Worm (Caenorhabditis elegans): ENCODE measurements around the gene ubc-7.
A peak's percentile ranks its signal among the peaks of the same experiment; 100 is the strongest.

Gene ubc-7

ce11 chrIII:9620148-9620547 lies 10.8 kb downstream of the ubc-7 start (continued):
- TF ChIP-seq C34F6.9 (tag; optimal IDR thresholded peaks at IDR 0.05), result peak; percentile 30
- TF ChIP-seq nhr-12 (tag; optimal IDR thresholded peaks at IDR 0.05), result no peak
- TF ChIP-seq nhr-237 (tag; optimal IDR thresholded peaks at IDR 0.05), result no peak
- TF ChIP-seq elt-3 (tag; optimal IDR thresholded peaks at IDR 0.05), result no peak
- TF ChIP-seq mbf-1 (tag; optimal IDR thresholded peaks at IDR 0.05), result no peak
- no peak for TF ChIP-seq mab-5 (tag; optimal IDR thresholded peaks at IDR 0.05)
- TF ChIP-seq skn-1 (tag; optimal IDR thresholded peaks at IDR 0.05), result no peak
- TF ChIP-seq snpc-4 (tag; optimal IDR thresholded peaks at IDR 0.05), result no peak
- TF ChIP-seq nhr-11 (tag; optimal IDR thresholded peaks at IDR 0.05), result no peak
- TF ChIP-seq nhr-129 (tag; optimal IDR thresholded peaks at IDR 0.05), result peak; percentile 78
- TF ChIP-seq aly-2 (tag; optimal IDR thresholded peaks at IDR 0.05), result no peak
- no peak for TF ChIP-seq nhr-77 (tag; optimal IDR thresholded peaks at IDR 0.05)
- no peak for TF ChIP-seq ztf-4 (tag; optimal IDR thresholded peaks at IDR 0.05)
- TF ChIP-seq dmd-4 (tag; optimal IDR thresholded peaks at IDR 0.05), result no peak

- TF ChIP-seq C34F6.9 (tag; optimal IDR thresholded peaks at IDR 0.05) (peak; percentile 97), nhr-129 (tag; optimal IDR thresholded peaks at IDR 0.05) (peak; percentile 92), R02D3.7 (tag; optimal IDR thresholded peaks at IDR 0.05) (no peak), blmp-1 (tag; optimal IDR thresholded peaks at IDR 0.05; ENCODE audit: insufficient read depth) (peak; percentile 51), lin-39 (tag; optimal IDR thresholded peaks at IDR 0.05) (peak; percentile 47), nhr-6 (tag; optimal IDR thresholded peaks at IDR 0.05) (peak; percentile 86), lin-11 (tag; optimal IDR thresholded peaks at IDR 0.05) (peak; percentile 67), mbf-1 (tag; optimal IDR thresholded peaks at IDR 0.05) (no peak), sma-3 (GFP tag; optimal IDR thresholded peaks at IDR 0.05) (peak; percentile 89), unc-62 (GFP tag; optimal IDR thresholded peaks at IDR 0.05) (peak; percentile 75), nhr-23 (tag; optimal IDR thresholded peaks at IDR 0.05) (no peak), unc-39 (tag; optimal IDR thresholded peaks at IDR 0.05) (no peak), ztf-1 (GFP tag; conservative IDR thresholded peaks at IDR 0.05) (no peak), mdl-1 (tag; optimal IDR thresholded peaks at IDR 0.05) (peak; percentile 92 to 98), nhr-21 (tag; optimal IDR thresholded peaks at IDR 0.05) (peak; percentile 91), gmeb-1 (tag; optimal IDR thresholded peaks at IDR 0.05) (peak; percentile 36), ZK546.5 (tag; optimal IDR thresholded peaks at IDR 0.05) (no peak), fos-1 (tag; optimal IDR thresholded peaks at IDR 0.05) (peak; percentile 92), F13H6.1 (tag; optimal IDR thresholded peaks at IDR 0.05) (peak; percentile 99), ceh-82 (tag; optimal IDR thresholded peaks at IDR 0.05) (no peak), lin-13 (GFP tag; optimal IDR thresholded peaks at IDR 0.05) (peak; percentile 80), ama-1 (optimal IDR thresholded peaks at IDR 0.05) (no peak), skn-1 (tag; optimal IDR thresholded peaks at IDR 0.05) (peak; percentile 50), alr-1 (tag; optimal IDR thresholded peaks at IDR 0.05) (no peak), nhr-11 (tag; optimal IDR thresholded peaks at IDR 0.05) (no peak), elt-3 (tag; optimal IDR thresholded peaks at IDR 0.05) (no peak), nhr-10 (tag; optimal IDR thresholded peaks at IDR 0.05) (no peak), peb-1 (tag; optimal IDR thresholded peaks at IDR 0.05) (peak; percentile 15), sem-4 (tag; optimal IDR thresholded peaks at IDR 0.05) (peak; percentile 94), Y55F3AM.14 (GFP tag; optimal IDR thresholded peaks at IDR 0.05) (peak; percentile 85), aly-2 (tag; optimal IDR thresholded peaks at IDR 0.05) (no peak), nhr-25 (tag; optimal IDR thresholded peaks at IDR 0.05) (peak; percentile 93), elt-1 (tag; optimal IDR thresholded peaks at IDR 0.05) (no peak), sma-9 (GFP tag; optimal IDR thresholded peaks at IDR 0.05) (peak; percentile 98), sma-9 (tag; optimal IDR thresholded peaks at IDR 0.05) (no peak), crh-2 (tag; optimal IDR thresholded peaks at IDR 0.05) (peak; percentile 91), zag-1 (tag; optimal IDR thresholded peaks at IDR 0.05) (peak; percentile 80), ceh-16 (tag; optimal IDR thresholded peaks at IDR 0.05) (peak; percentile 79), egl-27 (tag; optimal IDR thresholded peaks at IDR 0.05) (peak; percentile 78), nhr-12 (tag; optimal IDR thresholded peaks at IDR 0.05) (peak; percentile 26), nhr-237 (tag; optimal IDR thresholded peaks at IDR 0.05) (no peak), dmd-4 (tag; optimal IDR thresholded peaks at IDR 0.05) (no peak), ztf-4 (tag; optimal IDR thresholded peaks at IDR 0.05) (peak; percentile 65), nhr-77 (tag; optimal IDR thresholded peaks at IDR 0.05) (peak; percentile 12), lsy-2 (tag; optimal IDR thresholded peaks at IDR 0.05) (peak; percentile 68 to 88), snpc-4 (tag; optimal IDR thresholded peaks at IDR 0.05) (peak; percentile 70), mab-5 (tag; optimal IDR thresholded peaks at IDR 0.05) (peak; percentile 73), ztf-11 (tag; optimal IDR thresholded peaks at IDR 0.05) (peak; percentile 53), unc-55 (GFP tag; optimal IDR thresholded peaks at IDR 0.05) (peak; percentile 94)
These were observed 11.7 kb downstream of the ubc-7 start, which contains the start of gene hlh-11 for ce11 chrIII:9619079-9619761. Gene hlh-11 (plus strand): TSS chrIII:9619711.

All from whole organism, L2 larva.